Fruit fly (Drosophila melanogaster) whole organism, wandering third instar larva: ENCODE measurements around the gene CG7970.

ENCODE experiments used
- Abd-B ChIP-seq: fragments of >200 bp; optimal IDR thresholded peaks from 2 replicates; lab custom pipeline; 2017; ENCODE audit warnings: missing biosample characterization, missing genetic modification characterization
- CG32264 ChIP-seq: fragments of 200-800 bp; sonication (Bioruptor generic); optimal IDR thresholded peaks from 2 replicates; lab custom pipeline; 2016; ENCODE audit warnings: missing biosample characterization, missing genetic modification characterization
- CG9705 ChIP-seq: fragments of 200-800 bp; sonication (Bioruptor generic); optimal IDR thresholded peaks from 2 replicates; lab custom pipeline; 2018; ENCODE audit warnings: missing biosample characterization, mild to moderate bottlenecking, missing genetic modification characterization
- CrebA ChIP-seq: fragments of 200-800 bp; sonication (Bioruptor generic); optimal IDR thresholded peaks from 2 replicates; lab custom pipeline; 2016; ENCODE audit warnings: missing biosample characterization, mild to moderate bottlenecking, missing genetic modification characterization, borderline replicate concordance
- Dfd ChIP-seq: fragments of >200 bp; optimal IDR thresholded peaks from 2 replicates; lab custom pipeline; 2017; ENCODE audit warnings: missing biosample characterization, missing genetic modification characterization
- Dif ChIP-seq: fragments of 200-275, 200-300 bp; sonication (Bioruptor generic); optimal IDR thresholded peaks from 2 replicates; lab custom pipeline; 2018; ENCODE audit warnings: missing biosample characterization, missing genetic modification characterization; ENCODE audit not compliant: partially characterized antibody
- GATAd ChIP-seq: sonication (Bioruptor generic); optimal IDR thresholded peaks from 2 replicates; lab custom pipeline; 2016; ENCODE audit warnings: missing biosample characterization, missing genetic modification characterization
- HLH106 ChIP-seq: fragments of 200-800 bp; optimal IDR thresholded peaks from 3 replicates; lab custom pipeline; 2019; ENCODE audit warnings: missing biosample characterization, mild to moderate bottlenecking, missing genetic modification characterization, moderate library complexity
- Hr78 ChIP-seq: fragments of >200 bp; optimal IDR thresholded peaks from 2 replicates; lab custom pipeline; 2017; ENCODE audit warnings: missing biosample characterization, missing genetic modification characterization
- Hr83 ChIP-seq: fragments of 200-300 bp; sonication (Bioruptor generic); optimal IDR thresholded peaks from 2 replicates; lab custom pipeline; 2016; ENCODE audit warnings: missing biosample characterization, mild to moderate bottlenecking, missing genetic modification characterization, moderate library complexity; ENCODE audit not compliant: poor library complexity, severe bottlenecking
- Jra ChIP-seq: sonication (Bioruptor generic); optimal IDR thresholded peaks from 2 replicates; lab custom pipeline; 2016; ENCODE audit warnings: missing biosample characterization, missing genetic modification characterization
- Mio ChIP-seq: sonication (Bioruptor generic); optimal IDR thresholded peaks from 2 replicates; lab custom pipeline; 2016; ENCODE audit warnings: missing biosample characterization, missing genetic modification characterization
- Myc ChIP-seq: fragments of >200 bp; optimal IDR thresholded peaks from 2 replicates; lab custom pipeline; 2017
- N ChIP-seq: fragments of >200 bp; optimal IDR thresholded peaks from 2 replicates; lab custom pipeline; 2018; ENCODE audit warnings: missing biosample characterization, missing external identifiers, missing genetic modification characterization
- Rel ChIP-seq, 2 experiments: fragments of 200-800 bp; sonication (Bioruptor generic) in 1 of 2; optimal IDR thresholded peaks; 2 replicates in 1 of 2; 3 replicates in 1 of 2; lab custom pipeline; 2016 to 2019; ENCODE audit warnings: mild to moderate bottlenecking in 2 of 2, missing biosample characterization in 2 of 2, missing genetic modification characterization in 2 of 2, moderate library complexity in 1 of 2
- Sp1 ChIP-seq: fragments of 200-800 bp; sonication (Bioruptor generic); optimal IDR thresholded peaks from 3 replicates; lab custom pipeline; 2019; ENCODE audit warnings: missing biosample characterization, mild to moderate bottlenecking, missing genetic modification characterization, moderate library complexity
- br ChIP-seq: fragments of 200-800 bp; sonication (Bioruptor generic); optimal IDR thresholded peaks from 2 replicates; lab custom pipeline; 2016; ENCODE audit warnings: missing biosample characterization, missing genetic modification characterization
- brk ChIP-seq: fragments of 200-800 bp; sonication (Bioruptor generic); optimal IDR thresholded peaks from 2 replicates; lab custom pipeline; 2016; ENCODE audit warnings: missing biosample characterization, mild to moderate bottlenecking, missing genetic modification characterization
- dl ChIP-seq, 2 experiments: fragments of 175-275, 200-275 bp in 1 of 2; fragments of 200-275 bp in 1 of 2; sonication (Bioruptor generic); optimal IDR thresholded peaks; lab custom pipeline; 2018; ENCODE audit warnings: mild to moderate bottlenecking in 2 of 2, missing biosample characterization in 2 of 2, missing genetic modification characterization in 2 of 2, moderate library complexity in 2 of 2; ENCODE audit not compliant: partially characterized antibody in 2 of 2, insufficient read depth in 1 of 2
- dmrt93B ChIP-seq: fragments of 200-800 bp; sonication (Bioruptor generic); optimal IDR thresholded peaks from 2 replicates; lab custom pipeline; 2018; ENCODE audit warnings: missing biosample characterization, mild to moderate bottlenecking, missing genetic modification characterization
- dsf ChIP-seq: sonication (Bioruptor generic); optimal IDR thresholded peaks from 2 replicates; lab custom pipeline; 2016; ENCODE audit warnings: missing biosample characterization, missing genetic modification characterization, borderline replicate concordance
- ey ChIP-seq: fragments of 200-800 bp; sonication (Bioruptor generic); optimal IDR thresholded peaks from 2 replicates; lab custom pipeline; 2016; ENCODE audit warnings: missing biosample characterization, missing genetic modification characterization
- foxo ChIP-seq, 2 experiments: fragments of 200-800 bp; sonication (Bioruptor generic); optimal IDR thresholded peaks; 2 replicates in 1 of 2; 3 replicates in 1 of 2; lab custom pipeline; 2016 to 2017; ENCODE audit warnings: missing biosample characterization in 2 of 2, missing genetic modification characterization in 2 of 2
- fru ChIP-seq: fragments of 200-800 bp; sonication (Bioruptor generic); optimal IDR thresholded peaks from 3 replicates; lab custom pipeline; 2016; ENCODE audit warnings: missing biosample characterization, mild to moderate bottlenecking, missing genetic modification characterization
- h ChIP-seq: fragments of 200-800 bp; sonication (Bioruptor generic); optimal IDR thresholded peaks from 3 replicates; lab custom pipeline; 2016; ENCODE audit warnings: missing biosample characterization, mild to moderate bottlenecking, missing genetic modification characterization
- jim ChIP-seq: fragments of 175-275, 200-325 bp; sonication (Bioruptor generic); optimal IDR thresholded peaks from 2 replicates; lab custom pipeline; 2016; ENCODE audit warnings: missing biosample characterization, mild to moderate bottlenecking, missing genetic modification characterization
- lola ChIP-seq: fragments of >200 bp; optimal IDR thresholded peaks from 2 replicates; lab custom pipeline; 2017; ENCODE audit warnings: missing biosample characterization, missing genetic modification characterization
- psq ChIP-seq: fragments of 200-800 bp; sonication (Bioruptor generic); optimal IDR thresholded peaks from 3 replicates; lab custom pipeline; 2017; ENCODE audit warnings: missing biosample characterization, mild to moderate bottlenecking, missing genetic modification characterization, moderate library complexity
- sage ChIP-seq: fragments of 200-800 bp; sonication (Bioruptor generic); optimal IDR thresholded peaks from 2 replicates; lab custom pipeline; 2016; ENCODE audit warnings: missing biosample characterization, mild to moderate bottlenecking, missing genetic modification characterization
- sv ChIP-seq: fragments of 200-800 bp; sonication (Bioruptor generic); optimal IDR thresholded peaks from 3 replicates; lab custom pipeline; 2016; ENCODE audit warnings: missing biosample characterization, missing genetic modification characterization
- usp ChIP-seq: fragments of >200 bp; optimal IDR thresholded peaks from 2 replicates; lab custom pipeline; 2017; ENCODE audit warnings: missing biosample characterization, missing genetic modification characterization
- woc ChIP-seq: sonication (Bioruptor generic); optimal IDR thresholded peaks from 2 replicates; lab custom pipeline; 2016; ENCODE audit warnings: missing biosample characterization, mild to moderate bottlenecking, missing genetic modification characterization

CG7970 gene

dm6 chr3L:1672627-1673026, 20.1 kb downstream of the CG7970 start, which contains the start of gene CG13930:
Gene CG13930, minus strand, starts transcription at chr3L:1672727.
- TF ChIP-seq N (GFP tag; lab: Kevin White, UChicago), result no peak
- TF ChIP-seq Hr83 (GFP tag; lab: Kevin White, UChicago), result no peak
- no peak for TF ChIP-seq Mio (GFP tag; lab: Kevin White, UChicago)
- TF ChIP-seq foxo (GFP tag; optimal IDR thresholded peaks at IDR 0.05; lab: Kevin White, UChicago), result no peak
- no peak for TF ChIP-seq jim
- no peak for TF ChIP-seq lola
- TF ChIP-seq dmrt93B (GFP tag; lab: Kevin White, UChicago), result no peak
- TF ChIP-seq GATAd (GFP tag; lab: Kevin White, UChicago), result no peak
- TF ChIP-seq br (GFP tag; lab: Kevin White, UChicago), result no peak
- no peak for TF ChIP-seq sv (GFP tag; lab: Kevin White, UChicago)
- no peak for TF ChIP-seq usp (GFP tag; lab: Kevin White, UChicago)
- TF ChIP-seq Rel (GFP tag; optimal IDR thresholded peaks at IDR 0.05; lab: Kevin White, UChicago), result no peak
- no peak for TF ChIP-seq Rel (tag; optimal IDR thresholded peaks at IDR 0.05; lab: Kevin White, UChicago)
- TF ChIP-seq Hr78 (GFP tag; lab: Kevin White, UChicago), result no peak
- TF ChIP-seq Jra (GFP tag; lab: Kevin White, UChicago), result no peak
- no peak for TF ChIP-seq psq (GFP tag; lab: Kevin White, UChicago)
- TF ChIP-seq dl (GFP tag; optimal IDR thresholded peaks at IDR 0.05; lab: Kevin White, UChicago; ENCODE audit: insufficient read depth in 1 of 2, partially characterized antibody in 2 of 2), result no peak
- TF ChIP-seq, all 38 proteins: peak for 0

dm6 chr3L:1674381-1674780, 21.8 kb downstream of the CG7970 start, which contains the start of gene CG7991:
Gene CG7991, plus strand, starts transcription at chr3L:1674709.
- TF ChIP-seq GATAd (GFP tag; lab: Kevin White, UChicago) (no peak), br (GFP tag; lab: Kevin White, UChicago) (no peak), brk (GFP tag; lab: Kevin White, UChicago) (no peak), Myc (lab: Kevin White, UChicago) (no peak), ey (GFP tag; lab: Kevin White, UChicago) (no peak), Abd-B (GFP tag; lab: Kevin White, UChicago) (no peak), h (no peak), CrebA (no peak), CG32264 (no peak), Dfd (GFP tag; lab: Kevin White, UChicago) (no peak), sage (GFP tag; lab: Kevin White, UChicago) (no peak), Dif (GFP tag; lab: Kevin White, UChicago) (no peak)

- TF ChIP-seq usp (GFP tag; lab: Kevin White, UChicago) (no peak), Jra (GFP tag; lab: Kevin White, UChicago) (no peak)
Observed at dm6 chr3L:1675242-1675641, 22.7 kb downstream of the CG7970 start.

- TF ChIP-seq lola, result no peak
- no peak for TF ChIP-seq br (GFP tag; lab: Kevin White, UChicago)
- TF ChIP-seq psq (GFP tag; lab: Kevin White, UChicago), result no peak
- no peak for TF ChIP-seq Rel (GFP tag; optimal IDR thresholded peaks at IDR 0.05; lab: Kevin White, UChicago)
- TF ChIP-seq Rel (tag; optimal IDR thresholded peaks at IDR 0.05; lab: Kevin White, UChicago), result no peak
- no peak for TF ChIP-seq Mio (GFP tag; lab: Kevin White, UChicago)
- TF ChIP-seq CG9705 (GFP tag; lab: Kevin White, UChicago), result no peak
- TF ChIP-seq Dfd (GFP tag; lab: Kevin White, UChicago), result no peak
- TF ChIP-seq Sp1, result no peak
Observed at dm6 chr3L:1676222-1676621, 23.7 kb downstream of the CG7970 start.

- TF ChIP-seq GATAd (GFP tag; lab: Kevin White, UChicago), result no peak
- TF ChIP-seq foxo (GFP tag; optimal IDR thresholded peaks at IDR 0.05; lab: Kevin White, UChicago), result peak in 1 of 2 experiments; percentile 0
- TF ChIP-seq Rel (GFP tag; optimal IDR thresholded peaks at IDR 0.05; lab: Kevin White, UChicago), result no peak
- TF ChIP-seq Rel (tag; optimal IDR thresholded peaks at IDR 0.05; lab: Kevin White, UChicago), result peak; percentile 71
- TF ChIP-seq sv (GFP tag; lab: Kevin White, UChicago), result no peak
- TF ChIP-seq Hr83 (GFP tag; lab: Kevin White, UChicago), result no peak
- peak; percentile 1 for TF ChIP-seq fru (GFP tag; lab: Kevin White, UChicago)
- no peak for TF ChIP-seq dsf (GFP tag; lab: Kevin White, UChicago)
- peak; percentile 20 for TF ChIP-seq woc (GFP tag; lab: Kevin White, UChicago)
- TF ChIP-seq HLH106 (tag; lab: Kevin White, UChicago), result peak; percentile 11
- peak; percentile 11 for TF ChIP-seq h
Observed at dm6 chr3L:1679394-1679793, 26.8 kb downstream of the CG7970 start.
